Fruit fly (Drosophila melanogaster) ovary, adult (tissue): ENCODE data around the gene sac.
A peak's percentile ranks its signal among the peaks of the same experiment; 100 is the strongest.

Experiments used
- CG17801 ChIP-seq: fragments of 200-800 bp; optimal IDR thresholded peaks from 2 replicates; lab custom pipeline; 2019; ENCODE audit warnings: missing biosample characterization, mild to moderate bottlenecking, missing genetic modification characterization, moderate library complexity; ENCODE audit not compliant: partially characterized antibody

sac gene

DNA sequence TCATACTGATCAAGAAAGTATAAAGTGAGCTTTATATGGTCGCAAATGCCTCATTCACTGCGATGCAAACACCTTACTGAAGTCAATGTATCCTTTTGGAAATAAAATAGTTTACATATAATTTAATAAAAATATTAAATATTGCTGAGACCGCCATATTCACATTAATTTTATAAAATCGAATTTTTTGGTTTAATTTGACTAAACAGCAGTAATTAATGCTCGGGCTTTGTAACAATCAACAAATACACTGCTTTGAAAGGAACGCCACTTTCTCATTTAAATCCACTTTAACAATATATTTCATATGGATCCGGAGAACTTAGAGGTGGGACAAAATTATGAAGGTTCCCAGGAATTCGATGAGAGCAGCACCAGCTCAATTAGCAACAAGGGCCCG lies at the start of gene sac:
TSS of gene sac (plus strand) at position 301 of the 400 bp plus-strand sequence.
- no peak for TF ChIP-seq CG17801 (GFP tag; lab: Kevin White, UChicago)

DNA sequence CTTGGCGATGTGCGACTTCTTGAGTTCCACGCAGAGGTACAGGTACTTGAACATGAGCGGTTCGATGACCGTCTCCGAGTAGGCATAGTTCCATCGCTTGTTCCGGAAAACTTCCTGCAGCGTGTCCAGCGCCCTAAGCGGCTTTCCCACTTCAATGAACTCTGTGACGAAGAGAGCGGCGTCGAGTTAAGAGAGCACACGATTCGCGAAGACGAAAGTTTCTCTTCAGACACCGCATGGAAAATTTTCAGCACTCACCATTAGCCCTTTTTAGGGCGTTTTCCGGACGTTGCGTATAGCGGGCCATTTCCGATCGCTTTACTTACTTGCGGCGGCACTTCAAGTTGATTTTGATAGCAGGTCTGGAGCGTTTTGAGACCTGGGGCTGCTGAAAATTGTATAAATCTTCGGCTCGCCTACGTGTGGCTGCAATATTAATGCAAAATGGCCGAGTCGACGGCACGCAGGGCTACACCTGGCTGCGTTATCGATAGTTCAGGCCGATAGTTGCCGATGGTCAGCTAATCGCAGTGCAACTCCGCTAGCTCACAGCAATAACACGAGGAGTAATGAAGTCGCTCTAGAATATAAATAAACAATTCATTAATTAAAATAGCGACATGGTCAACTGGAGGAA lies 47.1 kb upstream of the sac start, which contains the start of the genes eIF3a and CG1074:
TSS of gene eIF3a (minus strand) at position 455 of the 637 bp plus-strand sequence.
TSS of gene CG1074 (plus strand) at position 525 of the 637 bp plus-strand sequence.
- TF ChIP-seq CG17801 (GFP tag; lab: Kevin White, UChicago), result peak; percentile 76

DNA sequence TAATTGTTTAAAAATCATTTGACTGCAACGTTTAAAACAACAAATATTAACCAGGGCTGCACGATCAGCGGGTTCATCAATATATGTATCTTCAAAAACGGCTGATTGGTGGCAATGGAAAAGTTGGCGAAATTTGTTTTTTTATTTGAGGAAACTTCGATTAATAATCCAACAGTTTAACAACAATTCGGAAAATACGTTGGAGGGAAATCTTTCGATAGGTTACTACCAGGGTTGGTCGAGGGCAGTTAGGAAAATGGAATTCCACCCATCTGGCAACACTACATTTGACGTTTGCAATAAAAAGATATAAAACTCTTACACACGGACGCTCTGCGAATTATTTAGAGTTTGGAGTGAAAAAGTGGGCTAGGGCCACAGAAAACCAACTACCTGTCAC lies 43.5 kb upstream of the sac start, which contains the start of the genes Lipt2 and CG14650:
TSS of gene Lipt2 (minus strand) at position 217 of the 400 bp plus-strand sequence.
TSS of gene CG14650 (plus strand) at position 275 of the 400 bp plus-strand sequence.
- peak; percentile 55 for TF ChIP-seq CG17801 (GFP tag; lab: Kevin White, UChicago)

DNA sequence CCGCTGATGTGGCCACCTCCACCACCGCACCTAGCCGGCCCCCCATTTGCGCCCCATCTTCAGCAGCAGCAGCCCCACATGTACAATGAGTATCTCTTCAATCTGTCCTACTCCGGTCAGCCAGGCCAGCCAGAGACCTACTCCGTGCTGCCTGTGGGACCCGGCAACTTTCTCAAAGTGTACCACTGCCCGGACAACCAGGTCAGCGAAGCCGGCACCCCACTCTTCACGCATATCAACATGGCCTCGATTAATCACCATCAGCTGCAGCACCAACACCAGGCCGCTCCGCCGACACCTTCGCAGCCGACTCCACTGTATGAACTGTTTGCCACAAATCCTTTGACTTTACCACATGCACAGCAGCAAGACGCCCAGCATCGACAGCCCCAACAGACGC lies 42.8 kb upstream of the sac start:
- no peak for TF ChIP-seq CG17801 (GFP tag; lab: Kevin White, UChicago)

DNA sequence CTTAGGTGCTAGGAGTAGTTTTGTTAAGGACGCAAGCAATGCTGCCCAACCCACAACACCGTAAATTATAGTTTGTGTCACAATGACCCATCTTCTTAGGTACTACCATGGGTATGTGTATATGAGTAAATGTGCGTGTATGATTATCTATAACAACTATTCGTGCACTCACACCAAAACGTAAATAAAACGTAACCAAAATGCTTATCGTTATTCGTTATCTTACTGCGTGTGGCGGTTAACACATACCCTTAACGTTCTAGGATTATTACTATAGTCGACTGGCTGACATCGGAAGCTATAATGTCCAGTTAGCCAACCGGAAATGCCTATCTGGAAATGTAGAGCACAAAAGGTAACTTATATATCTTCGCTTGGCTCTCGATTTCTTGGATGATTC lies 35.5 kb upstream of the sac start:
- no peak for TF ChIP-seq CG17801 (GFP tag; lab: Kevin White, UChicago)

DNA sequence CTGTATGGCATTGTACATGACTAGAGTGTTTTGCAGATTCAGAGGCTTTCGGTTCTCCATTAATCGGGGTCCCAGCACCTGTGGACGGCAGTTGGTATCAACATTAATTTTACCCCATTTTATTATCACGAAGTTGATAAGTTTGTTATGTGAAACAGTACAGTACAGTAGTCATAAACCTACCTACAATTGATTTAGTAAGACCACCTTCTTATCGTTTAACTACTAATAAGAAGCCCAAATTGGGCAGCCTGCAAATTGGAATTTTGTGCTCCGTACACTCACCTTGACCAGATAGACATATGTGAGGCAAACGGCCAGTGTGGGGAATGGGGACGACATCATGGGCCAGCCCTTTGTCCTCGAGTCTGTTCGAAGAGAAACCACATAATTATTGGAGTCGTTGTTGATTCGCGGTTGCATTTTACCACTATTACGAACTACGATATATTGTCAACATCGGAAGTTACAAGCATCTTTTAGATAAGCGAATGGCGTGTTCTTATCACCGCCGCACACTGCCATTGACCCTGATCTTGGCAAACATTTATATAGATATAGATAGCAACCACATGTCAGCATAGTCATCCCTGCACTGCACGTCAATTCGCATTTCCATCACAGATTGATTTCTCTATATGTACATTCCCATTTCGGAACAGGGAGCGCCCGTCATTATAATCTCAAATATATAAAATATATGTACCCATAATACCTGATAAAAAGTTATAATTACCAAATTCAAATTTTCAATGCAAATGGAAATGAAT lies 34.0 kb upstream of the sac start:
- TF ChIP-seq CG17801 (GFP tag; lab: Kevin White, UChicago), result no peak

DNA sequence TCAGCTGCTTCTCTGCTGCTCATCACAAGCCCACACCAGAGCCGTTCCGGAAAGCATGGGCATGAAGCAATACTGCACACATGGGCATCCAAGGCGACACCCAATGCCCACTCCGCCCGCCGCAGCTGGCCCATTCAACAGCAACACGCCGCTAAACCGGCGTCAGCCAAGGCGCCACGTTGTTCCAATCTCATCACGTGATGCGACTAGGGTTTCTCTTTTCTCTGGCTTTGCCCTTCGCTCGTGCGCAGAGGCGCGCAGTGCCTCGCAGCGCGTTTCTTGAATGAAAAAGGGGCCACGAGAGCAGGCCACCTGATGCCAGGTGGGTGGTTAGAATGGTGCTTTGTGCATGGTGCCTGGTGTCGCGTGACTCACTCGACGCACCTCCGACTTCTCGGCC lies 31.4 kb upstream of the sac start:
- TF ChIP-seq CG17801 (GFP tag; lab: Kevin White, UChicago), result no peak

DNA sequence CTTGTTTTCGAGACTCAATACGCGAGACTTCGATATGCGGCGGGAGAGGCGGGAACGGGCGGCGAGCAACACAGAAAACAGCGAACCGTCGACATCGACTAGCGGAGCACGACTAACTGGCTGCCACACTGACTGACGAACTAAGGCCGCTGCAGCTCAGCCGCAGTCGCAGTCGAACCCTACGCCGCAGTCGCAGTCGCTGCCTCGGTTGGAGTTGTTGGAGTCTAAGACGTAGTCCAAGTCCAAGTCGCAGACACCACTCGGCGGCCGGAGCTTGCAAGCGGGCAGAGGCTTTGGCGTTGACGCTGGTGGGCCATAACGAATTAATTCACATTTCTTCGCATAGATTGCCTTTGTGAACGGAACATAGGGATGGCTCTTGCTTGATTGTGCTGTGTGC lies 29.9 kb upstream of the sac start:
- TF ChIP-seq CG17801 (GFP tag; lab: Kevin White, UChicago), result no peak

DNA sequence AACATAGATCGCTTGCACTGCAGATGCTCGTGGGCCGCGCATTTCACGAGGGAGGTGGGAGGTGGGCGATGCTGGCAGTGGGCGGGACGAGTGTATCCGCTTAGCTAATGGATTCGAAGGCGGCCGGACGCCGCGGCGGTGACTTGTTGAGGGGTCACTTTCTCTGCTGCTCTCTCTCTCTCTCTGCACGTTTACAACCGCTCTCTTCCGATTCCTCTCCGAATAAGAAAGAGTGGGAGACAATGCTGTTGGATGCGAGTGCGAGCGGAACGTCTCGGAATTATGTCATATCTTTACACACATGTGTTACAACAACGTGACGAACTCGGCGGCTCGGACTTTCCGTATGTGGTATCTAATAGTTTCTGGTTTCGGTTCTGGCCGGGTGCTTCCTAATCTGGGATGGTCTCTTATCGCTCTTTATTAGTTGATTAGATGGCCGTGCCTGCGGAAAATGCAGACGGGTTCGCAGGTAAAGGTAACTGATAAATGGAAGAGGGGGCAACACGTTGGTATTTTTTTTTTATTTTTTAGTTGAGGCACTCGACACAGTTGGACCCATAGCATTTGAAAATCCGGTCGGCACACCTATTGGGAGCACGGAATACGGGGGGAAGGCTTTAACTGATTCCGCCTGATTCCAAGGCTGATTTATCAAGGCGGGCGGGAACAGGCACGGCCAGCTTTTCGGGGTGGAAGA lies 28.1 kb upstream of the sac start:
- TF ChIP-seq CG17801 (GFP tag; lab: Kevin White, UChicago), result no peak

DNA sequence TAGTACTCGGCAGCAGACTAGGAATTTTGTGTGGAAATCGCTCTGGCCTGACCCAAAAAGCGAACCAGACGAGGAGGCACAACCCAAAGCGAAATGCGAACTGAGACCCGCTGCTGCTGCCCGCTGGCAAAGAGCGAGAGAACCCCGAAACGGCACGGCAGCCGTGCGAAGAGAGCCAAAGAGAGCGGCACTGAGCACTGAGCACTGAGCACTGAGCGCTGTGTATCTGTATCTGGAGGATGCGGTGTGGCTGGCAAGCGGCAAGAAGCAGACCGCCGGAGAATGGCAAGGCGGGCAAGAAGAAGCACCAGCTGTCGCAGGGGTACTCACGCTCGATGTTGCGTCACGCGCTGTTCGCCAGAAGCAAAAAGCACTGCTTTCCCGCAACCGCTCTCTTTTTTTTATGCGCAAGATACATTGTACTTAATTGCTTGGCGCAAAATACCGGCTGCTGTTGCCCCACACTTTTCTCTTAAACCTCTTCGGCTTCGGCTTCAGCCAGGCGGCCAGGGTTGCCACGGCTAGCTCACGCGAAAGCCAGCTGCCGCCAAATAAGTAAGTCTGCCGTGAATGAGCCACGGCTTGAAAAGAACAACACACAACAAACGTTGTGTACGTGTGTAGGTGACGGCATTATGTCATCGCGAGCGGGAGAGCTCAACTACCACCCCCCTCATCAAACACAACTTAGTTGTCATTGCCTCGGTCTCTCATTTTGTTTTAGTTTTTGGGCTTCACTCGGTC lies 27.2 kb upstream of the sac start:
- peak; percentile 14 for TF ChIP-seq CG17801 (GFP tag; lab: Kevin White, UChicago)

DNA sequence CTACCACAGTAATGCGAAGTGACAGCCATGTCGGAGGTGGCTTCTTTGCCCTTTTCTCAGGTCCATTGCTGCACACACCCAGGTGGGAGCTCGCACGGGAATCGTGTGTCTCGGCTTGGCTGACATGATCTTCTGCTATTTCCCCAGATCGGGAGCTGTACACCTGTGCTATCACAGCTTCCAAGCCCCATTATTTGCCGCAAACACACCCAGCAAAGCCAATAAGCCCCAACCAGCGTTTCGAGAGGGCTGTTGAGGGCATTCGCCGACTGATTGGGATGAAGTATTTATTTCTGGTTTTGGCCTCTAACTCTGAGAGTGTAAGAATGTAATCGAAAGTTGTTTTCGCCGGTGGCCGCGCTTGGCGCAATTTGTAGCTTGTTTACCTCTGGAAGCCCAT lies 23.0 kb upstream of the sac start:
- TF ChIP-seq CG17801 (GFP tag; lab: Kevin White, UChicago), result no peak

DNA sequence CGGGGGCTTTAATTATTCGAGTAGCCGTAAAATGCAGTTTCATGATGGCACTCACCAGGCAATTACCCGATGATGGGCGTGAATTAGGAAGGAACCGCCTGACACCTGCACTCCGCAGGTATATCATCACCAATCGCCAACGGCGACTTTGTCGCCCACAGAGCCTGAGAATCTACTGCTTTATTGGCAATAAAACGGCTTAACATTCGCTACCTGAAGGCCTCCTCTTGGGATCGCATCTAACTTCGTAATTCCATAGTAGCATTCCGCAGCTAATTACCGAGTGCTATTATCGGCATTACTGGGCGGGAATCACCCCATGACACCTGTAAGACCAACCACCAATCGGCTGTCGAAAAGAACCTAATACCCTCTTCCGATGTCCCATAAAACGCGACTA lies 22.3 kb upstream of the sac start:
- no peak for TF ChIP-seq CG17801 (GFP tag; lab: Kevin White, UChicago)

DNA sequence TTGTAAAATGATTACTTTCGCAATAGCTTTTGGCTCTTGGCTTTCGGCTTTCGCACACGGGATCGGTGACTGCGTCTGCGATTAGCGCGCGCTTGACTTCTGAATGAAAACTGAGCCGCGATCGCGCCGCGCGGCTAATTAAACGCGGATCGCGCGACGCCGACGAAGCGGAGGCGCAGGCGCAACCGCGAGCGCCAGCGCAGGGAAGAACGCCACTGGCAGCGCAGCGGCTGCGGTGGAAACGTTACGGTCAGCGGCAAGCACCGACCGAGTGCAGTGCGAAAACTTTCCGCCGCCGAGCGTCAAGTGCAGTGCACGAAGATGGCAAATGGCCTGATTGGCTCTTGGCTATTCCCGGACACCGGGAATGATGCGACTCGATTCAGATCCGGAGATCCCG lies 17.8 kb upstream of the sac start, which contains the start of gene CG31522:
TSS of gene CG31522 (minus strand) at position 101 of the 400 bp plus-strand sequence.
- no peak for TF ChIP-seq CG17801 (GFP tag; lab: Kevin White, UChicago)

DNA sequence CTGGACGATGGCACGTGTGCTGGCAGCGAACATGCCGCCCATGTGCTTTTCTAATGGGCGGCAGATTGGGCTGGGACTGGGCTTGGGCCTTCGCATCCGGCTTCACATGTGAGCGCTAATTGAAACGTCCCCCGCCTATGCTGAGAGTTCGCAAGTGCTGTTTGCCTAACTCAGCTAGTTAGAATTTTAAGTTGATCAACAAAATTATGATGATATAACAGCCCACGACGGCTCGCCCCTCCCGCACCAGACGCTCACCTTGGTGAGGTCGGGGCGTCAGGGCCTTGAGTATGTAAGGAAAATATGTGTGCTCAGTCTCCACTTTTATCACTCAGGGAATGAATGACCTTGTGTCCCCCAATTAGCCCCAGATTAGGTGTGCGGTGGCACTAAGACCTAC lies 13.7 kb upstream of the sac start:
- TF ChIP-seq CG17801 (GFP tag; lab: Kevin White, UChicago), result no peak
